Worm (Caenorhabditis elegans) whole organism, young adult: Measurements from ENCODE around the gene F57E7.2.

Experiments used
- Y53G8AR.9 ChIP-seq: fragments of 200-800 bp; sonication (Bioruptor generic); conservative IDR thresholded peaks from 2 replicates; pipeline ENCODE4 v1.3.6; 2022; ENCODE audit warnings: missing genetic modification reagents, missing genetic modification characterization, missing compliant biosample characterization
- ccch-3 ChIP-seq: fragments of 200-800 bp; sonication (Bioruptor generic); optimal IDR thresholded peaks from 2 replicates; lab custom pipeline; 2018; ENCODE audit warnings: mild to moderate bottlenecking, missing genetic modification characterization, missing compliant biosample characterization

DNA sequence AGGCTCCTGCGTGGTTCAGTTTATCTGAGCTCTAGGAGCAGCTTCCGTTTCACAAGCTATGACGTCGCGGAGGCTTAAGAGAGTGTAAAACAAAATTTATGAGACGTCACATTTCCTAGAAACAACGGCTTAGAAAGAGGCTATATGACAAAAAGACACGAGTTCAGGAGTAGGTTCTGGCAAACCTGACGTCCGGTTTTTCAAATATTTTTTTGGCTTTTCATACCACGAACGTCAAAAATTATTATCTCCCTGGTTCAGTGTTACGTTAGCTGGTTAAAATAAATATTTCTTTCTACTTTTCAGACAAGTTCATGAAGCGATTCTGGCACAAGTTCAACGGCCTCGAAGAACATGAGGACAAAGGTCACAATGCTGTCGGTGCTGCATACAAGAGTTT is 44.9 kb upstream of the F57E7.2 start, which contains the start of gene F36D3.16:
- TF ChIP-seq Y53G8AR.9 (GFP tag; lab: Robert Waterston, UW) = no peak
- TF ChIP-seq ccch-3 (GFP tag; lab: Kevin White, UChicago) = no peak
